Worm (Caenorhabditis elegans) whole organism, early embryonic: ENCODE results near the gene F46E10.3.

Experiments
- aly-1 ChIP-seq: sonication (generic microtip); optimal IDR thresholded peaks from 2 replicates; lab custom pipeline; 2016; ENCODE audit warnings: missing genetic modification characterization, missing compliant biosample characterization
- ceh-13 ChIP-seq: fragments of 200-800 bp; sonication (Bioruptor generic); optimal IDR thresholded peaks from 2 replicates; lab custom pipeline; 2018; ENCODE audit warnings: mild to moderate bottlenecking, missing genetic modification characterization, missing compliant biosample characterization
- flt-1 ChIP-seq: fragments of 200-800 bp; sonication (Bioruptor generic); IDR thresholded peaks from 2 replicates; pipeline ENCODE4 v1.3.6; 2022; ENCODE audit warnings: missing genetic modification characterization, missing compliant biosample characterization
- hnd-1 ChIP-seq: sonication (generic microtip); optimal IDR thresholded peaks from 2 replicates; lab custom pipeline; 2016; ENCODE audit warnings: missing genetic modification characterization, missing compliant biosample characterization
- pes-1 ChIP-seq: fragments of 200-800 bp; sonication (Bioruptor generic); IDR thresholded peaks from 2 replicates; pipeline ENCODE4 v1.3.6; 2022; ENCODE audit warnings: missing genetic modification reagents, missing genetic modification characterization, missing compliant biosample characterization

DNA sequence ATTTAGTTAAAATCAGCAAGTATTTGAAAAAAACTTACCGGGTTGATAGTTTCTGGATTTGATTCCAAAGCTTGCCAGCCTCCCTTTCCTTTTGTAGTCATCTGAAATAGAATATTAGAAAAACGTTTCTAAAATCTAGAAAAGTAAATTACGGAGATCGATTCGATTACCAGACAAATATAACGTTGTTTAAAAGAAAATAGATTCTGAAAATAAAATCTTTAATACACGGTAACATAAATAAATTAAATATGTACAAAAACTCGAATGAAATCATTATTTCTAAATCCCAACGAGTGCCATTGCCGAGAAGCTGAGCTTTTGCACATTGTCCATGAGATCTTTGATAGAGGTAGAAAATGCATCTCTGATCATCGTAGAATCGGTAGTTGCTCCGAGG is 9.4 kb upstream of the F46E10.3 start, which contains the start of gene ubh-3:
- TF ChIP-seq pes-1 (GFP tag; lab: Robert Waterston, UW) (no peak), hnd-1 (tag; lab: Kevin White, UChicago) (no peak), ceh-13 (no peak), flt-1 (GFP tag; lab: Robert Waterston, UW) (no peak), aly-1 (no peak)
